Worm (Caenorhabditis elegans) whole organism, late embryonic: Measurements from ENCODE around the gene hal-3.

Experiments
- C08G9.2 ChIP-seq: sonication (generic microtip); optimal IDR thresholded peaks from 2 replicates; lab custom pipeline; 2016; ENCODE audit warnings: mild to moderate bottlenecking, missing genetic modification characterization, moderate library complexity, missing compliant biosample characterization
- C38D4.7 ChIP-seq: fragments of 200-800 bp; sonication (Bioruptor generic); optimal IDR thresholded peaks from 2 replicates; lab custom pipeline; 2018; ENCODE audit warnings: mild to moderate bottlenecking, missing genetic modification characterization, moderate library complexity, missing compliant biosample characterization
- F13H6.1 ChIP-seq: sonication (generic microtip); optimal IDR thresholded peaks from 2 replicates; lab custom pipeline; 2016; ENCODE audit warnings: missing genetic modification characterization, missing compliant biosample characterization
- Y22D7AL.16 ChIP-seq: sonication (generic microtip); optimal IDR thresholded peaks from 2 replicates; lab custom pipeline; 2016; ENCODE audit warnings: missing genetic modification characterization, missing compliant biosample characterization
- ceh-18 ChIP-seq: sonication (generic microtip); optimal IDR thresholded peaks from 2 replicates; lab custom pipeline; 2016; ENCODE audit warnings: missing genetic modification characterization, missing compliant biosample characterization
- ceh-22 ChIP-seq: sonication (generic microtip); optimal IDR thresholded peaks from 2 replicates; lab custom pipeline; 2017; ENCODE audit warnings: missing biosample characterization, missing genetic modification characterization
- ceh-30 ChIP-seq: fragments of 150-350 bp; optimal IDR thresholded peaks from 2 replicates; lab custom pipeline; 2014; ENCODE audit warnings: missing biosample characterization, missing genetic modification characterization
- ceh-34 ChIP-seq: sonication (generic microtip); optimal IDR thresholded peaks from 2 replicates; lab custom pipeline; 2016; ENCODE audit warnings: mild to moderate bottlenecking, missing genetic modification characterization, missing compliant biosample characterization
- ceh-45 ChIP-seq: fragments of 200-800 bp; sonication (Bioruptor generic); IDR thresholded peaks from 2 replicates; pipeline ENCODE4 v1.3.6; 2022; ENCODE audit warnings: missing genetic modification reagents, missing genetic modification characterization, missing compliant biosample characterization
- ceh-48 ChIP-seq: sonication (generic microtip); optimal IDR thresholded peaks from 2 replicates; lab custom pipeline; 2016; ENCODE audit warnings: missing genetic modification characterization, inconsistent platforms, missing compliant biosample characterization
- ceh-6 ChIP-seq: fragments of 200-800 bp; sonication (Bioruptor generic); optimal IDR thresholded peaks from 2 replicates; lab custom pipeline; 2018; ENCODE audit warnings: mild to moderate bottlenecking, missing genetic modification characterization, missing compliant biosample characterization
- ceh-9 ChIP-seq: sonication (generic microtip); optimal IDR thresholded peaks from 2 replicates; lab custom pipeline; 2016; ENCODE audit warnings: mild to moderate bottlenecking, missing genetic modification characterization, inconsistent platforms, missing compliant biosample characterization
- dmd-4 ChIP-seq: sonication (generic microtip); optimal IDR thresholded peaks from 2 replicates; lab custom pipeline; 2016; ENCODE audit warnings: borderline replicate concordance, missing genetic modification characterization, missing compliant biosample characterization
- dve-1 ChIP-seq: sonication (generic microtip); optimal IDR thresholded peaks from 2 replicates; lab custom pipeline; 2017; ENCODE audit warnings: antibody characterized with exemption, mild to moderate bottlenecking, missing genetic modification characterization, missing compliant biosample characterization
- ets-4 ChIP-seq: sonication (generic microtip); optimal IDR thresholded peaks from 2 replicates; lab custom pipeline; 2016; ENCODE audit warnings: missing genetic modification characterization, missing compliant biosample characterization
- fax-1 ChIP-seq: sonication (generic microtip); optimal IDR thresholded peaks from 2 replicates; lab custom pipeline; 2016; ENCODE audit warnings: missing genotype, missing genetic modification characterization, missing compliant biosample characterization
- fkh-10 ChIP-seq: fragments of 150-350 bp; optimal IDR thresholded peaks from 2 replicates; lab custom pipeline; 2014; ENCODE audit warnings: missing biosample characterization, missing genetic modification reagents, missing genetic modification characterization
- gmeb-2 ChIP-seq: sonication (generic microtip); optimal IDR thresholded peaks from 2 replicates; lab custom pipeline; 2016; ENCODE audit warnings: missing genetic modification characterization, inconsistent platforms, missing compliant biosample characterization
- hlh-13 ChIP-seq: fragments of 200-800 bp; sonication (Bioruptor generic); optimal IDR thresholded peaks from 2 replicates; lab custom pipeline; 2018; ENCODE audit warnings: mild to moderate bottlenecking, missing genetic modification characterization, missing compliant biosample characterization
- hlh-15 ChIP-seq: sonication (generic microtip); optimal IDR thresholded peaks from 2 replicates; lab custom pipeline; 2016; ENCODE audit warnings: missing genetic modification characterization, missing compliant biosample characterization
- hlh-30 ChIP-seq: sonication (generic microtip); optimal IDR thresholded peaks from 2 replicates; lab custom pipeline; 2017; ENCODE audit warnings: antibody characterized with exemption, missing genetic modification characterization, missing compliant biosample characterization; ENCODE audit not compliant: insufficient read depth
- hlh-8 ChIP-seq: sonication (generic microtip); optimal IDR thresholded peaks from 2 replicates; lab custom pipeline; 2016; ENCODE audit warnings: missing genotype, missing genetic modification characterization, missing compliant biosample characterization
- lim-6 ChIP-seq: sonication (generic microtip); optimal IDR thresholded peaks from 2 replicates; lab custom pipeline; 2016; ENCODE audit warnings: missing genetic modification characterization, missing compliant biosample characterization
- madf-2 ChIP-seq: sonication (generic microtip); optimal IDR thresholded peaks from 2 replicates; lab custom pipeline; 2017; ENCODE audit warnings: missing genetic modification characterization, missing compliant biosample characterization
- mec-3 ChIP-seq: sonication (generic microtip); optimal IDR thresholded peaks from 2 replicates; lab custom pipeline; 2016; ENCODE audit warnings: borderline replicate concordance, missing genetic modification characterization, missing compliant biosample characterization
- nhr-232 ChIP-seq: sonication (generic microtip); optimal IDR thresholded peaks from 2 replicates; lab custom pipeline; 2016; ENCODE audit warnings: missing genetic modification characterization, missing compliant biosample characterization
- odd-2 ChIP-seq: sonication (generic microtip); optimal IDR thresholded peaks from 2 replicates; lab custom pipeline; 2017; ENCODE audit warnings: antibody characterized with exemption, mild to moderate bottlenecking, missing genetic modification characterization, missing compliant biosample characterization
- pag-3 ChIP-seq: sonication (generic microtip); optimal IDR thresholded peaks from 2 replicates; lab custom pipeline; 2016; ENCODE audit warnings: missing compliant biosample characterization, missing genetic modification characterization, borderline replicate concordance
- pax-1 ChIP-seq: fragments of 150-350 bp; optimal IDR thresholded peaks from 2 replicates; lab custom pipeline; 2014; ENCODE audit warnings: missing biosample characterization, missing genetic modification characterization
- pros-1 ChIP-seq: fragments of 150-350 bp; optimal IDR thresholded peaks from 2 replicates; lab custom pipeline; 2014; ENCODE audit warnings: missing biosample characterization, missing genetic modification reagents, missing genetic modification characterization
- ref-2 ChIP-seq: sonication (generic microtip); optimal IDR thresholded peaks from 2 replicates; lab custom pipeline; 2016; ENCODE audit warnings: missing genetic modification characterization, missing compliant biosample characterization
- sox-2 ChIP-seq: fragments of 200-800 bp; sonication (Bioruptor generic); IDR thresholded peaks from 2 replicates; pipeline ENCODE4 v1.3.6; 2022; ENCODE audit warnings: missing genetic modification reagents, missing genetic modification characterization, missing compliant biosample characterization
- tbx-7 ChIP-seq: sonication (generic microtip); optimal IDR thresholded peaks from 2 replicates; lab custom pipeline; 2016; ENCODE audit warnings: missing genotype, missing genetic modification characterization, missing compliant biosample characterization
- unc-86 ChIP-seq: sonication (generic microtip); optimal IDR thresholded peaks from 2 replicates; lab custom pipeline; 2016; ENCODE audit warnings: missing genetic modification characterization, missing compliant biosample characterization
- zip-5 ChIP-seq: sonication (generic microtip); optimal IDR thresholded peaks from 2 replicates; lab custom pipeline; 2016; ENCODE audit warnings: missing genetic modification characterization, missing compliant biosample characterization
- ztf-16 ChIP-seq: sonication (generic microtip); optimal IDR thresholded peaks from 2 replicates; lab custom pipeline; 2017; ENCODE audit warnings: missing genetic modification characterization, missing compliant biosample characterization

hal-3 gene

ce11 chrII:9566045-9566444 is 50.9 kb downstream of the hal-3 start (continued):
- TF ChIP-seq Y22D7AL.16 (tag; lab: Kevin White, UChicago) (peak; percentile 81), nhr-232 (tag; lab: Kevin White, UChicago) (peak; percentile 89), ref-2 (tag; lab: Kevin White, UChicago) (peak; percentile 85), fkh-10 (GFP tag; lab: Kevin White, UChicago) (no peak), hlh-30 (tag; lab: Kevin White, UChicago) (peak; percentile 39), ceh-30 (no peak), C38D4.7 (GFP tag; lab: Kevin White, UChicago) (peak; percentile 84), F13H6.1 (peak; percentile 68), lim-6 (tag; lab: Kevin White, UChicago) (peak; percentile 16), ets-4 (no peak), C08G9.2 (tag; lab: Kevin White, UChicago) (peak; percentile 72), ceh-6 (GFP tag; lab: Kevin White, UChicago) (peak; percentile 88), zip-5 (tag; lab: Kevin White, UChicago) (peak; percentile 65), pros-1 (tag; lab: Kevin White, UChicago) (no peak), hlh-8 (tag; lab: Kevin White, UChicago) (peak; percentile 49), fax-1 (tag; lab: Kevin White, UChicago) (peak; percentile 67), odd-2 (tag; lab: Kevin White, UChicago) (no peak), unc-86 (tag; lab: Kevin White, UChicago) (peak; percentile 88), hlh-13 (GFP tag; lab: Kevin White, UChicago) (peak; percentile 73), dmd-4 (peak; percentile 42), pax-1 (tag; lab: Kevin White, UChicago) (no peak), ceh-45 (GFP tag; lab: Robert Waterston, UW) (peak; percentile 83), mec-3 (tag; lab: Kevin White, UChicago) (peak; percentile 10), sox-2 (peak; percentile 76), pag-3 (tag; lab: Kevin White, UChicago) (peak; percentile 68), dve-1 (tag; lab: Kevin White, UChicago) (peak; percentile 83), ceh-48 (tag; lab: Kevin White, UChicago) (peak; percentile 73), ceh-34 (tag; lab: Kevin White, UChicago) (peak; percentile 80), madf-2 (peak; percentile 76), ceh-18 (tag; lab: Kevin White, UChicago) (peak; percentile 70), ceh-22 (tag; lab: Kevin White, UChicago) (no peak), ztf-16 (tag; lab: Kevin White, UChicago) (peak; percentile 68), gmeb-2 (peak; percentile 81), hlh-15 (tag; lab: Kevin White, UChicago) (peak; percentile 77), ceh-9 (tag; lab: Kevin White, UChicago) (peak; percentile 74), tbx-7 (tag; lab: Kevin White, UChicago) (peak; percentile 45)
